Worm (Caenorhabditis elegans): ENCODE results near the gene gcn-2.

ce11 chrII:13073102-13073501, 10.9 kb upstream of the gcn-2 start, which contains the start of gene F42G4.5:
- TF ChIP-seq ama-1 (optimal IDR thresholded peaks at IDR 0.05) = no peak
- TF ChIP-seq unc-62 (GFP tag; optimal IDR thresholded peaks at IDR 0.05) = no peak
- TF ChIP-seq lin-13 (GFP tag; optimal IDR thresholded peaks at IDR 0.05) = no peak
- no peak for TF ChIP-seq unc-39 (tag; optimal IDR thresholded peaks at IDR 0.05)
- TF ChIP-seq zag-1 (tag; optimal IDR thresholded peaks at IDR 0.05) = no peak
- TF ChIP-seq lin-39 (tag; optimal IDR thresholded peaks at IDR 0.05) = no peak
- no peak for TF ChIP-seq nhr-12 (tag; optimal IDR thresholded peaks at IDR 0.05)

Measured in whole organism, L2 larva.